Fruit fly (Drosophila melanogaster) Kc167 (cell line): Measurements from ENCODE around the gene CG31975.

Experiments used
- Sin3A ChIP-seq: fragments of >200 bp; optimal IDR thresholded peaks from 2 replicates; lab custom pipeline; 2018; ENCODE audit warnings: missing external identifiers
- psq ChIP-seq: fragments of >200 bp; optimal IDR thresholded peaks from 2 replicates; lab custom pipeline; 2017; ENCODE audit warnings: missing external identifiers

CG31975 gene

DNA sequence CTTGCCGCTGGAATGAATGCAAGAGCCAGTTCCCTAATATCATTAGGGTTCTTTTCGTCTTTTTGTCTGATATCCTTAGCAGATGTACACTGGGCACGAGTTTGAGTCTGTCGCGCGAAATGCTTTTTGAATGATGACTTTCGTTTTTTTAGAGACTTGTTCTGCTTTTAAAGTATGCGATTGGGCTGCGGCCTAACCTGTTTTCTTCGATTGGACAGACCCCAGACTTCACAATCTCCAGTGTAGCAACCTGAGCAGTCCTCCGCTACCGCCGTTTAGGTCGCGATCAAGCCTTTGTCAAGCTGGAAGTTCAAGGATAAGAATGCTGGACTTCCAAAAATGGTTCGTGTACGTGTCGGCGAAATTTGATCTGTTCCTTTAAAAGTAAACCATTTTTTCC lies 52.3 kb downstream of the CG31975 start:
- no peak for TF ChIP-seq Sin3A (lab: Kevin White, UChicago)
- TF ChIP-seq psq (lab: Kevin White, UChicago) = no peak
